Worm (Caenorhabditis elegans): ENCODE data around the gene cyc-2.1.

- TF ChIP-seq snpc-4 (tag; optimal IDR thresholded peaks at IDR 0.05) (no peak), mdl-1 (tag; optimal IDR thresholded peaks at IDR 0.05) (no peak), dpl-1 (GFP tag; optimal IDR thresholded peaks at IDR 0.05) (no peak), lin-13 (GFP tag; optimal IDR thresholded peaks at IDR 0.05) (no peak), fkh-10 (GFP tag; optimal IDR thresholded peaks at IDR 0.05) (no peak), ztf-11 (tag; optimal IDR thresholded peaks at IDR 0.05) (no peak), ceh-82 (tag; optimal IDR thresholded peaks at IDR 0.05) (no peak), zag-1 (tag; optimal IDR thresholded peaks at IDR 0.05) (no peak), lsy-2 (tag; optimal IDR thresholded peaks at IDR 0.05) (no peak), elt-3 (tag; optimal IDR thresholded peaks at IDR 0.05) (peak in 1 of 6 experiments; percentile 3), ceh-90 (tag; optimal IDR thresholded peaks at IDR 0.05) (no peak)
Observed at ce11 chrIV:4795111-4795510, 46.3 kb upstream of the cyc-2.1 start.

Measured in whole organism, L1 larva.